Fruit fly (Drosophila melanogaster) whole organism, adult: ENCODE data around the gene CG12983.

ENCODE experiments used
- CG11617 ChIP-seq: fragments of 200-800 bp; sonication (Bioruptor generic); optimal IDR thresholded peaks from 2 replicates; lab custom pipeline; 2017; ENCODE audit warnings: mild to moderate bottlenecking, missing biosample characterization, missing genetic modification reagents, missing genetic modification characterization
- CG12768 ChIP-seq: fragments of 200-800 bp; sonication (Bioruptor generic); optimal IDR thresholded peaks from 2 replicates; lab custom pipeline; 2017; ENCODE audit warnings: missing biosample characterization, missing genetic modification characterization, mild to moderate bottlenecking, moderate library complexity, missing genetic modification reagents
- CG7045 ChIP-seq: fragments of 200-800 bp; sonication (Bioruptor generic); optimal IDR thresholded peaks from 2 replicates; lab custom pipeline; 2017; ENCODE audit warnings: missing biosample characterization, mild to moderate bottlenecking, missing genetic modification characterization
- CG7101 ChIP-seq: fragments of 200-800 bp; sonication (Bioruptor generic); optimal IDR thresholded peaks from 2 replicates; lab custom pipeline; 2018; ENCODE audit warnings: missing biosample characterization, mild to moderate bottlenecking, missing genetic modification characterization, moderate library complexity
- Crg-1 ChIP-seq: fragments of 200-800 bp; sonication (Bioruptor generic); optimal IDR thresholded peaks from 2 replicates; lab custom pipeline; 2016; ENCODE audit warnings: missing biosample characterization, missing genetic modification characterization
- bab1 ChIP-seq: fragments of 200-800 bp; sonication (Bioruptor generic); optimal IDR thresholded peaks from 3 replicates; lab custom pipeline; 2019; ENCODE audit warnings: missing biosample characterization, mild to moderate bottlenecking, missing genetic modification characterization, moderate library complexity
- cic ChIP-seq: fragments of 200-800 bp; sonication (Bioruptor generic); optimal IDR thresholded peaks from 2 replicates; lab custom pipeline; 2017; ENCODE audit warnings: missing biosample characterization, mild to moderate bottlenecking, missing genetic modification characterization, moderate library complexity
- kay ChIP-seq: fragments of 200-800 bp; sonication (Bioruptor generic); peaks from one replicate; lab custom pipeline; 2016; ENCODE audit warnings: missing biosample characterization, missing genetic modification characterization, borderline replicate concordance
- ovo ChIP-seq: fragments of 200-800 bp; sonication (Bioruptor generic); optimal IDR thresholded peaks from 2 replicates; lab custom pipeline; 2016; ENCODE audit warnings: missing biosample characterization, missing genetic modification characterization
- pad ChIP-seq: fragments of 200-800 bp; sonication (Bioruptor generic); optimal IDR thresholded peaks from 3 replicates; lab custom pipeline; 2017; ENCODE audit warnings: missing biosample characterization, missing genetic modification characterization, mild to moderate bottlenecking, moderate library complexity, missing genetic modification reagents
- tj ChIP-seq: fragments of 200-800 bp; sonication (Bioruptor generic); optimal IDR thresholded peaks from 3 replicates; lab custom pipeline; 2017; ENCODE audit warnings: missing biosample characterization, mild to moderate bottlenecking, missing genetic modification characterization, moderate library complexity

dm6 chr3L:21007364-21008254 lies 41.0 kb upstream of the CG12983 start:
- TF ChIP-seq tj, result no peak
- TF ChIP-seq cic (GFP tag; lab: Kevin White, UChicago), result no peak
- no peak for TF ChIP-seq CG11617 (GFP tag; lab: Kevin White, UChicago)
- TF ChIP-seq kay (GFP tag; lab: Kevin White, UChicago), result no peak
- no peak for TF ChIP-seq CG12768
- no peak for TF ChIP-seq ovo (GFP tag; lab: Kevin White, UChicago)
- no peak for TF ChIP-seq CG7045 (GFP tag; lab: Kevin White, UChicago)
- TF ChIP-seq Crg-1, result no peak
- no peak for TF ChIP-seq CG7101 (tag; lab: Kevin White, UChicago)
- TF ChIP-seq bab1 (GFP tag; lab: Kevin White, UChicago), result no peak
- TF ChIP-seq pad (GFP tag; lab: Kevin White, UChicago), result no peak
